Worm (Caenorhabditis elegans) whole organism, L4 larva: ENCODE results near the gene C48D1.5.

Experiments used
- hlh-30 ChIP-seq: sonication (generic microtip); optimal IDR thresholded peaks from 2 replicates; lab custom pipeline; 2017; ENCODE audit warnings: antibody characterized with exemption, mild to moderate bottlenecking, missing genetic modification characterization, missing compliant biosample characterization; ENCODE audit not compliant: insufficient read depth
- lin-15B ChIP-seq: fragments of 150-350 bp; sonication (generic microtip); optimal IDR thresholded peaks from 3 replicates; lab custom pipeline; 2014; ENCODE audit warnings: missing biosample characterization, missing genetic modification characterization
- pha-4 ChIP-seq, 2 experiments: fragments of 150-350 bp in 1 of 2; fragments of 200-800 bp in 1 of 2; sonication (Bioruptor generic) in 1 of 2; IDR thresholded peaks in 1 of 2; optimal IDR thresholded peaks in 1 of 2; 2 replicates each; pipeline versions ENCODE4 v1.3.6 to Lab custom; 2014 to 2022; ENCODE audit warnings: missing genetic modification characterization in 2 of 2, missing genetic modification reagents in 2 of 2, missing biosample characterization in 1 of 2, missing compliant biosample characterization in 1 of 2
- snpc-4 ChIP-seq: fragments of 150-350 bp; optimal IDR thresholded peaks from 2 replicates; lab custom pipeline; 2014; ENCODE audit warnings: missing biosample characterization, missing genetic modification characterization
- vab-7 ChIP-seq: fragments of 200-800 bp; sonication (Bioruptor generic); IDR thresholded peaks from 2 replicates; pipeline ENCODE4 v1.3.6; 2022; ENCODE audit warnings: missing genetic modification reagents, missing genetic modification characterization, missing compliant biosample characterization
- zag-1 ChIP-seq: fragments of 150-350 bp; optimal IDR thresholded peaks from 2 replicates; lab custom pipeline; 2014; ENCODE audit warnings: missing biosample characterization, missing genetic modification characterization

DNA sequence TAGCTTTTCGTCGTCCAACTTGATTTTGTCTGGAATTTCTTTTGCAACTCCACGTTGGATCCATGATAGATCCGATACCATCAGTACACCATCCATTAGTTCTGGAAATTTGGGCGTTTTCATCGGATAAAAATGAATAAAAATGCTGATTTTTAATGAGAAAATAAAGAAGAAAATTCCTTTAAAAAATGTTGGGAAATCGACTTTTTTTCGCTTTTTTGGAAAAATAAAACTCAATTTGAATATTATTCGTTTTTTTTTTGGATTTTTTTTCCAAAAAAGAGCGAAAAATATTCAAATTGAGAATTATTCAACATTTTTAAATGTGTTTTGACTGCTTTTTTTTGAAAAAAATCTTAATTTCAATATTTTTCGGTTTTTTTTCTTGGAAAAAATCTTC lies 14.7 kb downstream of the C48D1.5 start, which contains the start of gene pwp-1:
- TF ChIP-seq snpc-4 (tag; lab: Kevin White, UChicago) (no peak), lin-15B (tag; lab: Kevin White, UChicago) (no peak), vab-7 (no peak), pha-4 (GFP tag; IDR thresholded peaks at IDR 0.05; lab: Robert Waterston, UW) (no peak), pha-4 (tag; optimal IDR thresholded peaks at IDR 0.05; lab: Kevin White, UChicago) (no peak), zag-1 (tag; lab: Kevin White, UChicago) (no peak), hlh-30 (tag; lab: Kevin White, UChicago) (no peak)
